Worm (Caenorhabditis elegans) whole organism, L2 larva: ENCODE results near the gene R10D12.13.

ENCODE experiments used
- R02D3.7 ChIP-seq: fragments of 150-350 bp; optimal IDR thresholded peaks from 2 replicates; lab custom pipeline; 2014; ENCODE audit warnings: missing biosample characterization, missing genetic modification characterization
- blmp-1 ChIP-seq: sonication (generic microtip); optimal IDR thresholded peaks from 2 replicates; lab custom pipeline; 2017; ENCODE audit warnings: missing genetic modification characterization, mild to moderate bottlenecking, missing compliant biosample characterization, antibody characterized with exemption, moderate library complexity; ENCODE audit not compliant: insufficient read depth
- ceh-82 ChIP-seq: fragments of 150-350 bp; optimal IDR thresholded peaks from 2 replicates; lab custom pipeline; 2014; ENCODE audit warnings: missing biosample characterization, missing genetic modification characterization
- egl-27 ChIP-seq: sonication (generic microtip); optimal IDR thresholded peaks from 3 replicates; lab custom pipeline; 2017; ENCODE audit warnings: missing biosample characterization, missing genetic modification reagents, missing genetic modification characterization
- elt-1 ChIP-seq: fragments of 150-350 bp; optimal IDR thresholded peaks from 2 replicates; lab custom pipeline; 2014; ENCODE audit warnings: missing biosample characterization, missing genetic modification characterization
- lin-39 ChIP-seq: fragments of 150-350 bp; optimal IDR thresholded peaks from 2 replicates; lab custom pipeline; 2014; ENCODE audit warnings: missing biosample characterization, missing genetic modification reagents, missing genetic modification characterization
- nhr-23 ChIP-seq: fragments of 150-350 bp; optimal IDR thresholded peaks from 2 replicates; lab custom pipeline; 2014; ENCODE audit warnings: missing biosample characterization, missing genetic modification reagents, missing genetic modification characterization
- nhr-6 ChIP-seq: fragments of 150-350 bp; optimal IDR thresholded peaks from 2 replicates; lab custom pipeline; 2014; ENCODE audit warnings: missing biosample characterization, missing genetic modification characterization
- skn-1 ChIP-seq: sonication (generic microtip); optimal IDR thresholded peaks from 2 replicates; lab custom pipeline; 2017; ENCODE audit warnings: missing biosample characterization, missing genetic modification characterization
- snpc-4 ChIP-seq: fragments of 150-350 bp; optimal IDR thresholded peaks from 2 replicates; lab custom pipeline; 2014; ENCODE audit warnings: missing biosample characterization, missing genetic modification characterization
- unc-39 ChIP-seq: fragments of 150-350 bp; optimal IDR thresholded peaks from 2 replicates; lab custom pipeline; 2014; ENCODE audit warnings: missing biosample characterization, missing genetic modification characterization
- unc-62 ChIP-seq: fragments of 150-350 bp; optimal IDR thresholded peaks from 2 replicates; lab custom pipeline; 2014; ENCODE audit warnings: missing biosample characterization, missing genetic modification reagents, missing genetic modification characterization
- zag-1 ChIP-seq: fragments of 150-350 bp; optimal IDR thresholded peaks from 2 replicates; lab custom pipeline; 2014; ENCODE audit warnings: missing biosample characterization, missing genetic modification characterization

ce11 chrV:13953191-13953590 is 9.0 kb upstream of the R10D12.13 start, which contains the start of gene R10D12.8:
- TF ChIP-seq snpc-4 (tag; lab: Kevin White, UChicago) (no peak), lin-39 (tag; lab: Kevin White, UChicago) (no peak), R02D3.7 (tag; lab: Kevin White, UChicago) (no peak), skn-1 (tag; lab: Kevin White, UChicago) (no peak), nhr-23 (tag; lab: Kevin White, UChicago) (no peak), unc-62 (no peak), zag-1 (tag; lab: Kevin White, UChicago) (no peak), ceh-82 (tag; lab: Kevin White, UChicago) (no peak), nhr-6 (tag; lab: Kevin White, UChicago) (no peak), unc-39 (tag; lab: Kevin White, UChicago) (no peak), egl-27 (tag; lab: Kevin White, UChicago) (no peak), elt-1 (no peak), blmp-1 (no peak)
